Fruit fly (Drosophila melanogaster) whole organism, prepupa: ENCODE data around the gene CG15142.

Source experiments
- CG1621 ChIP-seq: fragments of 200-800 bp; sonication (Bioruptor generic); optimal IDR thresholded peaks from 3 replicates; lab custom pipeline; 2018; ENCODE audit warnings: missing biosample characterization, mild to moderate bottlenecking, missing genetic modification characterization
- CG6276 ChIP-seq: fragments of 200-800 bp; sonication (Bioruptor generic); optimal IDR thresholded peaks from 2 replicates; lab custom pipeline; 2017; ENCODE audit warnings: missing biosample characterization, mild to moderate bottlenecking, missing genetic modification characterization
- CG8632 ChIP-seq: fragments of 200-800 bp; sonication (Bioruptor generic); optimal IDR thresholded peaks from 3 replicates; lab custom pipeline; 2016; ENCODE audit warnings: missing biosample characterization, missing genetic modification characterization
- Lpt ChIP-seq: fragments of 200-800 bp; sonication (Bioruptor generic); optimal IDR thresholded peaks from 3 replicates; lab custom pipeline; 2016; ENCODE audit warnings: missing biosample characterization, missing genetic modification characterization
- cyc ChIP-seq: fragments of 200-800 bp; sonication (Bioruptor generic); optimal IDR thresholded peaks from 3 replicates; lab custom pipeline; 2016; ENCODE audit warnings: missing biosample characterization, missing genetic modification characterization
- ss ChIP-seq, 2 experiments: fragments of 200-800 bp; sonication (Bioruptor generic); optimal IDR thresholded peaks; 2 replicates in 1 of 2; 3 replicates in 1 of 2; lab custom pipeline; 2017 to 2018; ENCODE audit warnings: mild to moderate bottlenecking in 2 of 2, missing biosample characterization in 2 of 2, missing genetic modification characterization in 2 of 2, moderate library complexity in 1 of 2

DNA sequence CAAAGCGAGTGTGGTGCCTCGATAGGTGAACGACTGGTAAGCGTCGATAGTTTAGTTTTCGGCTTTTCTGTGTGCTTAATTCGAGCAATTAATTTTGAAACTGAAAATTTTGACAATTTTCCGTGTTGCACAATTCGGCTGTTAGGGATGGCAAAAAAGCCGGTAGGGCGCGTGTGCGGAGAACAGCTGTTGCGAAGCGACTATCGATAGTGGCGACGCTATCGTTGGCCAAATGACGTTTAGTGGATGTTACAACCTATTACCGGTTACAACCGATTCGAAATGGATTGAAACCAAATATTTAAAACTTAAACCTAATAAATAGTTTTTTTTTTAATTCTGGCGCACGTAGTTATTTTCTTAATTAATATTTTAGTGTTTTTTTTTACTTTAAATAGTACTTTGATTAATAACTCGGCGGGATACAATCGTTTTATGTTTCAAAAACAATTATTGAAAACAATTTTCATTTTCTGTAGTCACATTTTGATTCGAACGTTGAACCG is 2.4 kb upstream of the CG15142 start, which contains the start of the genes mEFTs and Dhc36C:
- TF ChIP-seq Lpt (GFP tag; lab: Kevin White, UChicago) (no peak), CG1621 (tag; lab: Kevin White, UChicago) (no peak), CG6276 (GFP tag; lab: Kevin White, UChicago) (no peak), ss (GFP tag; optimal IDR thresholded peaks at IDR 0.05; lab: Kevin White, UChicago) (no peak), cyc (no peak), CG8632 (GFP tag; lab: Kevin White, UChicago) (no peak)
